Worm (Caenorhabditis elegans): Measurements from ENCODE around the gene C08F8.2.

C08F8.2 gene

ce11 chrIV:11143228-11143444 lies 7.7 kb upstream of the C08F8.2 start, which contains the start of gene F01G4.4:
Gene F01G4.4 (plus strand): TSS chrIV:11143345.
- no peak for TF ChIP-seq ets-4 (tag; optimal IDR thresholded peaks at IDR 0.05)
- TF ChIP-seq dmd-4 (tag; optimal IDR thresholded peaks at IDR 0.05; ENCODE audit: borderline replicate concordance) = no peak
- TF ChIP-seq C08G9.2 (tag; optimal IDR thresholded peaks at IDR 0.05) = no peak
- no peak for TF ChIP-seq ceh-6 (GFP tag; optimal IDR thresholded peaks at IDR 0.05)
- no peak for TF ChIP-seq tbx-2 (tag; optimal IDR thresholded peaks at IDR 0.05)
- TF ChIP-seq tbx-7 (tag; optimal IDR thresholded peaks at IDR 0.05) = no peak
- TF ChIP-seq nhr-11 (tag; optimal IDR thresholded peaks at IDR 0.05) = no peak
- TF ChIP-seq madf-2 (tag; optimal IDR thresholded peaks at IDR 0.05) = no peak
- no peak for TF ChIP-seq K02D7.2 (tag; optimal IDR thresholded peaks at IDR 0.05)
- no peak for TF ChIP-seq hlh-15 (tag; optimal IDR thresholded peaks at IDR 0.05)
- no peak for TF ChIP-seq ama-1 (optimal IDR thresholded peaks at IDR 0.05)
- no peak for TF ChIP-seq pros-1 (tag; optimal IDR thresholded peaks at IDR 0.05)
- TF ChIP-seq che-1 (tag; optimal IDR thresholded peaks at IDR 0.05) = no peak
- TF ChIP-seq fax-1 (tag; optimal IDR thresholded peaks at IDR 0.05) = no peak
- TF ChIP-seq pat-9 (tag; optimal IDR thresholded peaks at IDR 0.05) = no peak
- TF ChIP-seq npax-4 (tag; optimal IDR thresholded peaks at IDR 0.05) = no peak
- no peak for TF ChIP-seq unc-42 (tag; optimal IDR thresholded peaks at IDR 0.05)

DNA sequence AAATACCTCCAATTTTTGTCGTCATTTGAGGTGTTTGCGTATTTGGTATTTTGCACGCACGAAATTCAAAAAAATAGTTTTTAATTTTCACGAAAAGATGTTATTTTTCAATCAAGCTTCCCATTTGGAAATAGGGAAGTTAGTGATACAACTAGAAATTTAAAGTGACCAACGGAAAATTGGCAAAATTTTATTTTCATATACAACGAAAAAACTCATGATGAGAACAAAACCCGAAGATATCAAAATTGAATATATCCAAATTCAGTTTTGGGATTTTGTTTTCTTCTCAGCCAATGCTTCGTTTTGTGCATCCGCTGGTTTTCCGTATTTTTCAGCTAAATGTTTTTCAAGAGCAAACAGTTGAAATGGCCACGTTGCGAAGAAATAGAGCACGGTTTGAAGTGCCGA lies 4.9 kb upstream of the C08F8.2 start:
- TF ChIP-seq dve-1 (tag; optimal IDR thresholded peaks at IDR 0.05) = no peak
- no peak for TF ChIP-seq ceh-14 (tag; optimal IDR thresholded peaks at IDR 0.05)
- TF ChIP-seq ceh-30 (tag; optimal IDR thresholded peaks at IDR 0.05) = no peak
- no peak for TF ChIP-seq tbx-7 (tag; optimal IDR thresholded peaks at IDR 0.05)
- TF ChIP-seq rnt-1 (tag; optimal IDR thresholded peaks at IDR 0.05) = no peak
- TF ChIP-seq ceh-2 (tag; optimal IDR thresholded peaks at IDR 0.05) = no peak
- no peak for TF ChIP-seq Y22D7AL.16 (tag; optimal IDR thresholded peaks at IDR 0.05)
- no peak for TF ChIP-seq npax-4 (tag; optimal IDR thresholded peaks at IDR 0.05)
- no peak for TF ChIP-seq gmeb-2 (tag; optimal IDR thresholded peaks at IDR 0.05)

DNA sequence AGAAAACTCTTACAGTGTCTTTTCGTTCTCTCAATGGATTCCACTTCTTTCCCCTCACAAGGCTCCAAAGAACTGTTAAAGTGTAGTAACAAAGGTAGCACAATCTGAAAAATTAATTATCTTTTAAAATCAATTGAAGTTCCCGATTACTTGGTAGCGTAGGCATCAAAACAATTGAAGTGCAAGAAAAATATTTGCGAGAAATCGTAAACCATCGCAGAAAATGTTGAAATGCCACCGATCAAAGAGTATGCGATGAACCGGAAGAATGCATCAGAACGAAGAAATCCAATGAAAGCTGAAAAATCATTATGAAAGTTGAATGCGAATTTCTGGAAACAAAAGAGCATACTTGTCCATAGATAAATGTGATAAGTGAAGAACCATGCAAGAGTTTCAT lies 4.3 kb upstream of the C08F8.2 start:
- TF ChIP-seq ahr-1 (tag; optimal IDR thresholded peaks at IDR 0.05) (no peak), sdc-2 (tag; optimal IDR thresholded peaks at IDR 0.05) (no peak), sox-2 (GFP tag; IDR thresholded peaks at IDR 0.05) (no peak), ceh-31 (tag; optimal IDR thresholded peaks at IDR 0.05) (no peak), ztf-16 (tag; optimal IDR thresholded peaks at IDR 0.05) (no peak), npax-4 (tag; optimal IDR thresholded peaks at IDR 0.05) (no peak), dmd-4 (tag; optimal IDR thresholded peaks at IDR 0.05; ENCODE audit: borderline replicate concordance) (no peak), C38D4.7 (GFP tag; optimal IDR thresholded peaks at IDR 0.05) (no peak), eyg-1 (tag; optimal IDR thresholded peaks at IDR 0.05) (no peak)

ce11 chrIV:11146962-11147470 lies 3.8 kb upstream of the C08F8.2 start, which contains the start of gene pigq-1:
Gene pigq-1 (minus strand): TSS chrIV:11147247.
- TF ChIP-seq ceh-6 (GFP tag; optimal IDR thresholded peaks at IDR 0.05) (no peak), unc-3 (GFP tag; conservative IDR thresholded peaks at IDR 0.05) (no peak), unc-3 (tag; optimal IDR thresholded peaks at IDR 0.05) (no peak), rnt-1 (tag; optimal IDR thresholded peaks at IDR 0.05) (no peak), pha-4 (tag; optimal IDR thresholded peaks at IDR 0.05) (no peak), lin-11 (tag; optimal IDR thresholded peaks at IDR 0.05) (no peak), T23F11.4 (GFP tag; optimal IDR thresholded peaks at IDR 0.05) (no peak), eyg-1 (tag; optimal IDR thresholded peaks at IDR 0.05) (no peak), pros-1 (tag; optimal IDR thresholded peaks at IDR 0.05) (no peak), ceh-18 (tag; optimal IDR thresholded peaks at IDR 0.05) (no peak), unc-55 (GFP tag; optimal IDR thresholded peaks at IDR 0.05) (no peak), ama-1 (optimal IDR thresholded peaks at IDR 0.05) (no peak), hlh-13 (GFP tag; optimal IDR thresholded peaks at IDR 0.05) (no peak), elt-2 (tag; optimal IDR thresholded peaks at IDR 0.05) (no peak), dve-1 (tag; optimal IDR thresholded peaks at IDR 0.05) (no peak), fax-1 (tag; optimal IDR thresholded peaks at IDR 0.05) (no peak), ceh-48 (tag; optimal IDR thresholded peaks at IDR 0.05) (no peak), ceh-45 (GFP tag; IDR thresholded peaks at IDR 0.05) (no peak), lim-6 (tag; optimal IDR thresholded peaks at IDR 0.05) (no peak), odd-2 (tag; optimal IDR thresholded peaks at IDR 0.05) (no peak), fkh-10 (GFP tag; optimal IDR thresholded peaks at IDR 0.05) (no peak)

Data from whole organism, late embryonic.